Fruit fly (Drosophila melanogaster) whole organism, embryonic: ENCODE data around the gene Tango2.
A peak's percentile ranks its signal among the peaks of the same experiment; 100 is the strongest.

ENCODE experiments used
- Adf1 ChIP-seq: fragments of 200-800 bp; sonication (Bioruptor generic); IDR thresholded peaks from 2 replicates; pipeline ENCODE4 v1.3.6; 2022; ENCODE audit warnings: missing biosample characterization, missing genetic modification characterization
- B-H1 ChIP-seq: fragments of 200-800 bp; sonication (Bioruptor generic); IDR thresholded peaks from 3 replicates; pipeline ENCODE4 v1.3.6; 2022; ENCODE audit warnings: missing biosample characterization, missing genetic modification characterization
- BEAF-32 ChIP-seq: fragments of 200-800 bp; sonication (Bioruptor generic); optimal IDR thresholded peaks from 3 replicates; lab custom pipeline; 2017; ENCODE audit warnings: missing biosample characterization, missing genetic modification characterization, mild to moderate bottlenecking, moderate library complexity, missing genetic modification reagents
- CG10321 ChIP-seq: fragments of 200-800 bp; sonication (Bioruptor generic); IDR thresholded peaks from 2 replicates; pipeline ENCODE4 v1.3.6; 2022; ENCODE audit warnings: missing biosample characterization, missing genetic modification characterization
- CG11398 ChIP-seq: fragments of 200-800 bp; sonication (Bioruptor generic); optimal IDR thresholded peaks from 2 replicates; lab custom pipeline; 2016; ENCODE audit warnings: missing biosample characterization, missing genetic modification characterization
- CG13624 ChIP-seq: fragments of 200-800 bp; sonication (Bioruptor generic); optimal IDR thresholded peaks from 2 replicates; lab custom pipeline; 2016; ENCODE audit warnings: missing biosample characterization, missing genetic modification characterization
- CG14050 ChIP-seq: fragments of 200-800 bp; sonication (Bioruptor generic); IDR thresholded peaks from 3 replicates; pipeline ENCODE4 v1.3.6; 2022; ENCODE audit warnings: missing biosample characterization, missing genetic modification characterization
- CG1529 ChIP-seq: fragments of 200-800 bp; sonication (Bioruptor generic); optimal IDR thresholded peaks from 3 replicates; lab custom pipeline; 2018; ENCODE audit warnings: missing biosample characterization, missing genetic modification characterization
- CG15696 ChIP-seq: fragments of 200-800 bp; sonication (Bioruptor generic); optimal IDR thresholded peaks from 2 replicates; lab custom pipeline; 2019; ENCODE audit warnings: missing biosample characterization, mild to moderate bottlenecking, missing genetic modification characterization, moderate library complexity
- CG17359 ChIP-seq: fragments of 200-800 bp; sonication (Bioruptor generic); optimal IDR thresholded peaks from 3 replicates; lab custom pipeline; 2018; ENCODE audit warnings: missing biosample characterization, mild to moderate bottlenecking, missing genetic modification characterization, moderate library complexity
- CG2116 ChIP-seq: fragments of 200-800 bp; sonication (Bioruptor generic); optimal IDR thresholded peaks from 3 replicates; lab custom pipeline; 2018; ENCODE audit warnings: missing biosample characterization, mild to moderate bottlenecking, missing genetic modification characterization
- CG32767 ChIP-seq: fragments of 200-800 bp; sonication (Bioruptor generic); IDR thresholded peaks from 2 replicates; pipeline ENCODE4 v1.3.6; 2022; ENCODE audit warnings: missing biosample characterization, missing genetic modification characterization
- CG5180 ChIP-seq: fragments of 200-800 bp; sonication (Bioruptor generic); optimal IDR thresholded peaks from 3 replicates; lab custom pipeline; 2017; ENCODE audit warnings: missing biosample characterization, missing genetic modification characterization, mild to moderate bottlenecking, moderate library complexity, missing genetic modification reagents
- CG6765 ChIP-seq: fragments of 200-800 bp; sonication (Bioruptor generic); optimal IDR thresholded peaks from 3 replicates; lab custom pipeline; 2017; ENCODE audit warnings: missing biosample characterization, mild to moderate bottlenecking, missing genetic modification characterization
- CG6813 ChIP-seq: fragments of 200-800 bp; sonication (Bioruptor generic); optimal IDR thresholded peaks from 2 replicates; lab custom pipeline; 2017; ENCODE audit warnings: missing biosample characterization, missing genetic modification characterization, mild to moderate bottlenecking, moderate library complexity, missing genetic modification reagents
- CG7556 ChIP-seq: fragments of 200-800 bp; sonication (Bioruptor generic); optimal IDR thresholded peaks from 2 replicates; lab custom pipeline; 2017; ENCODE audit warnings: missing biosample characterization, mild to moderate bottlenecking, missing genetic modification characterization
- CG8944 ChIP-seq: fragments of 200-800 bp; sonication (Bioruptor generic); optimal IDR thresholded peaks from 3 replicates; lab custom pipeline; 2016; ENCODE audit warnings: missing biosample characterization, missing genetic modification characterization
- CTCF ChIP-seq: fragments of 200-800 bp; sonication (Bioruptor generic); optimal IDR thresholded peaks from 2 replicates; lab custom pipeline; 2017; ENCODE audit warnings: missing biosample characterization, mild to moderate bottlenecking, missing genetic modification characterization, moderate library complexity
- Dad ChIP-seq: fragments of 200-800 bp; sonication (Bioruptor generic); optimal IDR thresholded peaks from 3 replicates; lab custom pipeline; 2016; ENCODE audit warnings: missing biosample characterization, missing genetic modification characterization
- Dip2 ChIP-seq: fragments of 200-800 bp; sonication (Bioruptor generic); IDR thresholded peaks from 2 replicates; pipeline ENCODE4 v1.3.6; 2022; ENCODE audit warnings: missing biosample characterization, missing genetic modification characterization
- Doc3 ChIP-seq: fragments of 200-800 bp; sonication (Bioruptor generic); IDR thresholded peaks from 3 replicates; pipeline ENCODE4 v1.3.6; 2022; ENCODE audit warnings: missing biosample characterization, missing genetic modification characterization; ENCODE audit not compliant: partially characterized antibody
- Fer1 ChIP-seq: fragments of 200-800 bp; sonication (Bioruptor generic); optimal IDR thresholded peaks from 2 replicates; lab custom pipeline; 2017; ENCODE audit warnings: missing biosample characterization, mild to moderate bottlenecking, missing genetic modification characterization
- Hr51 ChIP-seq, 2 experiments: fragments of 200-800 bp; sonication (Bioruptor generic); optimal IDR thresholded peaks; 2 replicates in 1 of 2; 3 replicates in 1 of 2; lab custom pipeline; 2016 to 2018; ENCODE audit warnings: missing biosample characterization in 2 of 2, missing genetic modification characterization in 2 of 2, mild to moderate bottlenecking in 1 of 2, moderate library complexity in 1 of 2
- Kr ChIP-seq: fragments of 200-800 bp; sonication (Bioruptor generic); optimal IDR thresholded peaks from 2 replicates; lab custom pipeline; 2017; ENCODE audit warnings: missing biosample characterization, mild to moderate bottlenecking, missing genetic modification characterization
- Meics ChIP-seq: fragments of 200-800 bp; sonication (Bioruptor generic); optimal IDR thresholded peaks from 2 replicates; lab custom pipeline; 2017; ENCODE audit warnings: missing biosample characterization, mild to moderate bottlenecking, missing genetic modification characterization
- NK7.1 ChIP-seq: fragments of 200-800 bp; sonication (Bioruptor generic); optimal IDR thresholded peaks from 3 replicates; lab custom pipeline; 2016; ENCODE audit warnings: missing biosample characterization, missing genetic modification characterization
- Nf-YA ChIP-seq: fragments of 200-800 bp; sonication (Bioruptor generic); IDR thresholded peaks from 2 replicates; pipeline ENCODE4 v1.3.6; 2022; ENCODE audit warnings: missing biosample characterization, missing genetic modification characterization
- Poxn ChIP-seq: fragments of 200-800 bp; sonication (Bioruptor generic); IDR thresholded peaks from 2 replicates; pipeline ENCODE4 v1.3.6; 2022; ENCODE audit warnings: missing biosample characterization, missing genetic modification characterization
- Side ChIP-seq: fragments of 200-800 bp; sonication (Bioruptor generic); optimal IDR thresholded peaks from 2 replicates; lab custom pipeline; 2016; ENCODE audit warnings: missing biosample characterization, missing genetic modification characterization
- Spps ChIP-seq: fragments of 200-800 bp; sonication (Bioruptor generic); optimal IDR thresholded peaks from 2 replicates; lab custom pipeline; 2018; ENCODE audit warnings: missing biosample characterization, mild to moderate bottlenecking, missing genetic modification characterization
- ase ChIP-seq: fragments of 200-800 bp; sonication (Bioruptor generic); IDR thresholded peaks from 3 replicates; pipeline ENCODE4 v1.3.6; 2022; ENCODE audit warnings: missing biosample characterization, missing genetic modification characterization
- cas ChIP-seq: fragments of 200-800 bp; sonication (Bioruptor generic); IDR thresholded peaks from 2 replicates; pipeline ENCODE4 v1.3.6; 2022; ENCODE audit warnings: missing biosample characterization, missing genetic modification characterization
- dmrt99B ChIP-seq: fragments of 200-800 bp; sonication (Bioruptor generic); optimal IDR thresholded peaks from 2 replicates; lab custom pipeline; 2018; ENCODE audit warnings: missing biosample characterization, mild to moderate bottlenecking, missing genetic modification characterization, moderate library complexity
- fd96Cb ChIP-seq: fragments of 200-800 bp; sonication (Bioruptor generic); optimal IDR thresholded peaks from 2 replicates; lab custom pipeline; 2018; ENCODE audit warnings: missing biosample characterization, mild to moderate bottlenecking, missing genetic modification characterization, moderate library complexity
- gfzf ChIP-seq: fragments of 200-800 bp; sonication (Bioruptor generic); optimal IDR thresholded peaks from 2 replicates; lab custom pipeline; 2016; ENCODE audit warnings: missing biosample characterization, mild to moderate bottlenecking, missing genetic modification characterization, moderate library complexity
- gsb-n ChIP-seq: fragments of 200-800 bp; sonication (Bioruptor generic); optimal IDR thresholded peaks from 3 replicates; lab custom pipeline; 2018; ENCODE audit warnings: missing biosample characterization, mild to moderate bottlenecking, missing genetic modification characterization
- inv ChIP-seq: fragments of 200-800 bp; sonication (Bioruptor generic); IDR thresholded peaks from 2 replicates; pipeline ENCODE4 v1.3.6; 2022; ENCODE audit warnings: missing biosample characterization, missing genetic modification characterization; ENCODE audit not compliant: partially characterized antibody
- jigr1 ChIP-seq: fragments of 200-800 bp; sonication (Bioruptor generic); IDR thresholded peaks from 3 replicates; pipeline ENCODE4 v1.3.6; 2022; ENCODE audit warnings: missing biosample characterization, missing genetic modification characterization
- jumu ChIP-seq: fragments of 200-800 bp; sonication (Bioruptor generic); optimal IDR thresholded peaks from 3 replicates; lab custom pipeline; 2016; ENCODE audit warnings: missing biosample characterization, missing genetic modification characterization
- nom ChIP-seq: fragments of 200-800 bp; sonication (Bioruptor generic); optimal IDR thresholded peaks from 2 replicates; lab custom pipeline; 2017; ENCODE audit warnings: missing biosample characterization, missing genetic modification characterization, mild to moderate bottlenecking, moderate library complexity, missing genetic modification reagents
- odd ChIP-seq: fragments of 200-800 bp; sonication (Bioruptor generic); optimal IDR thresholded peaks from 2 replicates; lab custom pipeline; 2017; ENCODE audit warnings: missing biosample characterization, mild to moderate bottlenecking, missing genetic modification characterization
- pho ChIP-seq: fragments of 200-800 bp; sonication (Bioruptor generic); optimal IDR thresholded peaks from 2 replicates; lab custom pipeline; 2016; ENCODE audit warnings: missing biosample characterization, missing genetic modification characterization
- prd ChIP-seq, 3 experiments: fragments of >200 bp in 2 of 3; fragments of 200-800 bp in 1 of 3; sonication (Bioruptor generic) in 1 of 3; optimal IDR thresholded peaks in 2 of 3; IDR thresholded peaks in 1 of 3; 2 replicates in 2 of 3; 3 replicates in 1 of 3; pipeline versions ENCODE4 v1.3.6 to Lab custom; 2017 to 2022; ENCODE audit warnings: missing biosample characterization in 1 of 3, missing genetic modification characterization in 1 of 3
- rib ChIP-seq: fragments of 200-800 bp; sonication (Bioruptor generic); IDR thresholded peaks from 2 replicates; pipeline ENCODE4 v1.3.6; 2022; ENCODE audit warnings: missing biosample characterization, missing genetic modification characterization
- ro ChIP-seq: fragments of 200-800 bp; sonication (Bioruptor generic); IDR thresholded peaks from 2 replicates; pipeline ENCODE4 v1.3.6; 2022; ENCODE audit warnings: missing biosample characterization, missing genetic modification characterization
- salm ChIP-seq: fragments of 200-800 bp; sonication (Bioruptor generic); optimal IDR thresholded peaks from 2 replicates; lab custom pipeline; 2018; ENCODE audit warnings: missing biosample characterization, mild to moderate bottlenecking, missing genetic modification characterization
- scrt ChIP-seq: fragments of 200-800 bp; sonication (Bioruptor generic); optimal IDR thresholded peaks from 2 replicates; lab custom pipeline; 2018; ENCODE audit warnings: missing biosample characterization, mild to moderate bottlenecking, missing genetic modification characterization, moderate library complexity
- slp2 ChIP-seq: fragments of 200-800 bp; sonication (Bioruptor generic); optimal IDR thresholded peaks from 2 replicates; lab custom pipeline; 2016; ENCODE audit warnings: missing biosample characterization, missing genetic modification characterization
- sna ChIP-seq: fragments of 200-800 bp; sonication (Bioruptor generic); IDR thresholded peaks from 2 replicates; pipeline ENCODE4 v1.3.6; 2022; ENCODE audit warnings: missing biosample characterization, missing genetic modification characterization; ENCODE audit not compliant: partially characterized antibody
- vnd ChIP-seq: fragments of 200-800 bp; sonication (Bioruptor generic); IDR thresholded peaks from 3 replicates; pipeline ENCODE4 v1.3.6; 2022; ENCODE audit warnings: missing biosample characterization, missing genetic modification characterization; ENCODE audit not compliant: partially characterized antibody
- vvl ChIP-seq: fragments of 200-800 bp; sonication (Bioruptor generic); IDR thresholded peaks from 2 replicates; pipeline ENCODE4 v1.3.6; 2022; ENCODE audit warnings: missing biosample characterization, missing genetic modification characterization
- zfh2 ChIP-seq: fragments of 200-800 bp; sonication (Bioruptor generic); optimal IDR thresholded peaks from 2 replicates; lab custom pipeline; 2016; ENCODE audit warnings: missing biosample characterization, missing genetic modification characterization

The Tango2 gene

dm6 chrX:13568127-13568526 is 48.7 kb upstream of the Tango2 start (continued):
- TF ChIP-seq NK7.1 (GFP tag; lab: Kevin White, UChicago) (no peak), CG10321 (GFP tag; lab: Robert Waterston, UW) (no peak), pho (GFP tag; lab: Kevin White, UChicago) (no peak), CG17359 (tag; lab: Kevin White, UChicago) (peak; percentile 24), nom (no peak), scrt (GFP tag; lab: Kevin White, UChicago) (no peak), zfh2 (GFP tag; lab: Kevin White, UChicago) (peak; percentile 4), CG7556 (no peak), Dad (GFP tag; lab: Kevin White, UChicago) (no peak), Dip2 (GFP tag; lab: Robert Waterston, UW) (no peak), gfzf (GFP tag; lab: Kevin White, UChicago) (no peak), CG6813 (GFP tag; lab: Kevin White, UChicago) (no peak), sna (GFP tag; lab: Robert Waterston, UW) (no peak), CG13624 (GFP tag; lab: Kevin White, UChicago) (peak; percentile 6), CG15696 (tag; lab: Kevin White, UChicago) (no peak), CTCF (no peak), salm (tag; lab: Kevin White, UChicago) (no peak), B-H1 (GFP tag; lab: Robert Waterston, UW) (no peak), vnd (GFP tag; lab: Robert Waterston, UW) (no peak), Spps (no peak), vvl (peak; percentile 44), slp2 (GFP tag; lab: Kevin White, UChicago) (no peak), dmrt99B (peak; percentile 47), CG8944 (no peak), Fer1 (GFP tag; lab: Kevin White, UChicago) (no peak), Meics (peak; percentile 10), CG2116 (no peak), Doc3 (GFP tag; lab: Robert Waterston, UW) (no peak), cas (GFP tag; lab: Robert Waterston, UW) (no peak), inv (GFP tag; lab: Robert Waterston, UW) (no peak), CG6765 (GFP tag; lab: Kevin White, UChicago) (no peak), gsb-n (tag; lab: Kevin White, UChicago) (no peak), Adf1 (GFP tag; lab: Robert Waterston, UW) (no peak), jumu (GFP tag; lab: Kevin White, UChicago) (no peak), Nf-YA (GFP tag; lab: Robert Waterston, UW) (no peak), Kr (no peak), CG5180 (no peak), Poxn (GFP tag; lab: Robert Waterston, UW) (no peak), fd96Cb (tag; lab: Kevin White, UChicago) (peak; percentile 18), jigr1 (no peak), CG1529 (GFP tag; lab: Kevin White, UChicago) (no peak), Side (GFP tag; lab: Kevin White, UChicago) (no peak), ase (GFP tag; lab: Robert Waterston, UW) (no peak), BEAF-32 (GFP tag; lab: Kevin White, UChicago) (no peak), CG32767 (GFP tag; lab: Robert Waterston, UW) (no peak), Hr51 (GFP tag; optimal IDR thresholded peaks at IDR 0.05; lab: Kevin White, UChicago) (peak in 1 of 2 experiments; percentile 38), CG11398 (GFP tag; lab: Kevin White, UChicago) (no peak), ro (GFP tag; lab: Robert Waterston, UW) (no peak), prd (optimal IDR thresholded peaks at IDR 0.05; lab: Kevin White, UChicago) (no peak), prd (GFP tag; IDR thresholded peaks at IDR 0.05; lab: Robert Waterston, UW) (peak; percentile 54), odd (GFP tag; lab: Kevin White, UChicago) (no peak), rib (no peak), CG14050 (GFP tag; lab: Robert Waterston, UW) (peak; percentile 17; the same call in 1 of the 3 replicates)
